Fruit fly (Drosophila melanogaster): ENCODE results near the gene Npc2e.

DNA sequence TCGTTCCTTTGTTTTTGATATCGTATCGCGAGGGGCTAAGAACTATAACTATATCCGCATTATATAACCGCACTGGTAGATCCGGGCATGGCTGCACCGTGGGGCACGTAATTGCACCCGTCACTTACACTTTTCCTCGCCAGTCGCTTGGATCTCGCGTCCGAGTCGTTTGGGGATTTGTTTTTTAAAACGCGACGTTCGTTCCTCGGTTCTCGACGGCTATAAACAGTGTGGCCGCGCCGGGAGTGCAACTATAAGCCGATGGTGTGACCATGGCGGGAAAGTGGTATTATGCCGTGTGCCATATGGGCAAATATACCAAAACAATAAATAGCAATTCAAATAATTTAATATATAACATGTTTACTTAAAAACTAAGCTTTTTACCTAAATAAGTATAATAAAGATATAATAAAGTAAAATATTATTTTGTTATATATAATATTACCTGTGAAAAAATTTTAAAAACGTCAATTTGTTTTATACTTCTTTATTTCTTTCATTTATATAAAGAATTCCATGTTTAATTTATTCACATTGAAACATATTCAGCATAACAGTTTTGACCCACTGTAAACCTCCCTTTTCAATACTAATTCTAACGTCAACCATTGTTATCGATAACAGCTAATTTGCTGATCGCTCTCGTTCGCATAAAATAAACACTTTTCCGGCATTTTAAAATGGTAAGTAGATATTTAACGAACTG lies 10.3 kb upstream of the Npc2e start, which contains the start of the genes Mical and CG3909:
- TF ChIP-seq Pif1A (GFP tag; optimal IDR thresholded peaks at IDR 0.05) = no peak
- no peak for TF ChIP-seq CG10348 (GFP tag; IDR thresholded peaks at IDR 0.05)
- peak; percentile 77 for TF ChIP-seq CG15710 (tag; optimal IDR thresholded peaks at IDR 0.05)
